Fruit fly (Drosophila melanogaster) whole organism, embryonic: ENCODE data around the gene CG4270.

Experiments
- Adf1 ChIP-seq: fragments of 200-800 bp; sonication (Bioruptor generic); IDR thresholded peaks from 2 replicates; pipeline ENCODE4 v1.3.6; 2022; ENCODE audit warnings: missing biosample characterization, missing genetic modification characterization
- CG12071 ChIP-seq: fragments of 200-800 bp; sonication (Bioruptor generic); optimal IDR thresholded peaks from 3 replicates; lab custom pipeline; 2018; ENCODE audit warnings: missing biosample characterization, mild to moderate bottlenecking, missing genetic modification characterization
- CG14014 ChIP-seq: fragments of 200-800 bp; sonication (Bioruptor generic); IDR thresholded peaks from 2 replicates; pipeline ENCODE4 v1.3.6; 2022; ENCODE audit warnings: missing biosample characterization, missing genetic modification characterization
- CG14860 ChIP-seq: fragments of 200-800 bp; sonication (Bioruptor generic); IDR thresholded peaks from 3 replicates; pipeline ENCODE4 v1.3.6; 2022; ENCODE audit warnings: missing biosample characterization, missing genetic modification characterization; ENCODE audit not compliant: partially characterized antibody
- CG1647 ChIP-seq: fragments of 200-800 bp; sonication (Bioruptor generic); optimal IDR thresholded peaks from 3 replicates; lab custom pipeline; 2016; ENCODE audit warnings: missing biosample characterization, missing genetic modification characterization
- CG16863 ChIP-seq: fragments of 200-800 bp; sonication (Bioruptor generic); optimal IDR thresholded peaks from 3 replicates; lab custom pipeline; 2016; ENCODE audit warnings: missing biosample characterization, missing genetic modification characterization
- CG17568 ChIP-seq: fragments of 200-800 bp; sonication (Bioruptor generic); optimal IDR thresholded peaks from 2 replicates; lab custom pipeline; 2018; ENCODE audit warnings: missing biosample characterization, mild to moderate bottlenecking, missing genetic modification characterization, moderate library complexity
- CG1832 ChIP-seq: fragments of 200-800 bp; sonication (Bioruptor generic); optimal IDR thresholded peaks from 2 replicates; lab custom pipeline; 2017; ENCODE audit warnings: missing biosample characterization, mild to moderate bottlenecking, missing genetic modification characterization, inconsistent platforms
- CG18764 ChIP-seq: fragments of 200-800 bp; sonication (Bioruptor generic); optimal IDR thresholded peaks from 3 replicates; lab custom pipeline; 2016; ENCODE audit warnings: missing biosample characterization, missing genetic modification characterization
- CG32772 ChIP-seq: fragments of 200-800 bp; sonication (Bioruptor generic); IDR thresholded peaks from 2 replicates; pipeline ENCODE4 v1.3.6; 2022; ENCODE audit warnings: missing biosample characterization, missing genetic modification characterization
- CG3281 ChIP-seq: fragments of 200-800 bp; sonication (Bioruptor generic); optimal IDR thresholded peaks from 3 replicates; lab custom pipeline; 2017; ENCODE audit warnings: missing biosample characterization, mild to moderate bottlenecking, missing genetic modification characterization
- CG4328 ChIP-seq: fragments of 200-800 bp; sonication (Bioruptor generic); optimal IDR thresholded peaks from 3 replicates; lab custom pipeline; 2017; ENCODE audit warnings: missing biosample characterization, missing genetic modification reagents, missing genetic modification characterization
- CG4360 ChIP-seq: fragments of 200-800 bp; sonication (Bioruptor generic); IDR thresholded peaks from 2 replicates; pipeline ENCODE4 v1.3.6; 2022; ENCODE audit warnings: missing biosample characterization, missing genetic modification characterization
- CG6175 ChIP-seq: fragments of 200-800 bp; sonication (Bioruptor generic); IDR thresholded peaks from 3 replicates; pipeline ENCODE4 v1.3.6; 2022; ENCODE audit warnings: missing biosample characterization, missing genetic modification characterization
- CG6689 ChIP-seq: fragments of 200-800 bp; sonication (Bioruptor generic); IDR thresholded peaks from 2 replicates; pipeline ENCODE4 v1.3.6; 2022; ENCODE audit warnings: missing biosample characterization, missing genetic modification characterization
- CG6813 ChIP-seq: fragments of 200-800 bp; sonication (Bioruptor generic); optimal IDR thresholded peaks from 2 replicates; lab custom pipeline; 2017; ENCODE audit warnings: missing biosample characterization, missing genetic modification characterization, mild to moderate bottlenecking, moderate library complexity, missing genetic modification reagents
- CG6854 ChIP-seq: fragments of 200-800 bp; sonication (Bioruptor generic); optimal IDR thresholded peaks from 3 replicates; lab custom pipeline; 2017; ENCODE audit warnings: missing biosample characterization, mild to moderate bottlenecking, missing genetic modification characterization
- CG7357 ChIP-seq: fragments of 200-800 bp; sonication (Bioruptor generic); IDR thresholded peaks from 3 replicates; pipeline ENCODE4 v1.3.6; 2022; ENCODE audit warnings: missing biosample characterization, missing genetic modification characterization
- CG7786 ChIP-seq: fragments of 200-800 bp; sonication (Bioruptor generic); optimal IDR thresholded peaks from 2 replicates; lab custom pipeline; 2016; ENCODE audit warnings: missing biosample characterization, missing genetic modification characterization
- CG9609 ChIP-seq: fragments of 200-800 bp; sonication (Bioruptor generic); optimal IDR thresholded peaks from 3 replicates; lab custom pipeline; 2016; ENCODE audit warnings: missing biosample characterization, missing genetic modification characterization
- Chrac-16 ChIP-seq: fragments of 200-800 bp; sonication (Bioruptor generic); optimal IDR thresholded peaks from 3 replicates; lab custom pipeline; 2016; ENCODE audit warnings: missing biosample characterization, missing genetic modification characterization
- Meics ChIP-seq: fragments of 200-800 bp; sonication (Bioruptor generic); optimal IDR thresholded peaks from 2 replicates; lab custom pipeline; 2017; ENCODE audit warnings: missing biosample characterization, mild to moderate bottlenecking, missing genetic modification characterization
- Neu2 ChIP-seq: fragments of 200-800 bp; sonication (Bioruptor generic); optimal IDR thresholded peaks from 3 replicates; lab custom pipeline; 2016; ENCODE audit warnings: missing biosample characterization, missing genetic modification characterization, borderline replicate concordance
- Nf-YB ChIP-seq: fragments of 200-800 bp; sonication (Bioruptor generic); optimal IDR thresholded peaks from 3 replicates; lab custom pipeline; 2019; ENCODE audit warnings: missing biosample characterization, mild to moderate bottlenecking, missing genetic modification characterization, moderate library complexity
- Ravus ChIP-seq: fragments of 200-800 bp; sonication (Bioruptor generic); IDR thresholded peaks from 2 replicates; pipeline ENCODE4 v1.3.6; 2022; ENCODE audit warnings: missing biosample characterization, missing genetic modification characterization
- Six4 ChIP-seq: fragments of 200-800 bp; sonication (Bioruptor generic); optimal IDR thresholded peaks from 2 replicates; lab custom pipeline; 2016; ENCODE audit warnings: missing biosample characterization, missing genetic modification characterization
- Spps ChIP-seq: fragments of 200-800 bp; sonication (Bioruptor generic); optimal IDR thresholded peaks from 2 replicates; lab custom pipeline; 2018; ENCODE audit warnings: missing biosample characterization, mild to moderate bottlenecking, missing genetic modification characterization
- Sry-β ChIP-seq: fragments of 200-800 bp; sonication (Bioruptor generic); optimal IDR thresholded peaks from 2 replicates; lab custom pipeline; 2018; ENCODE audit warnings: missing biosample characterization, mild to moderate bottlenecking, missing genetic modification characterization, moderate library complexity
- Tbp ChIP-seq: fragments of >200 bp; optimal IDR thresholded peaks from 2 replicates; lab custom pipeline; 2018; ENCODE audit warnings: missing biosample characterization, missing genetic modification characterization
- Trl ChIP-seq, 3 experiments: fragments of >200 bp in 2 of 3; fragments of 200-800 bp in 1 of 3; sonication (Bioruptor generic) in 1 of 3; optimal IDR thresholded peaks; 2 replicates in 1 of 3; 3 replicates in 2 of 3; lab custom pipeline; 2016 to 2017; ENCODE audit warnings: missing biosample characterization in 1 of 3, missing genetic modification characterization in 1 of 3
- al ChIP-seq: fragments of 200-800 bp; sonication (Bioruptor generic); IDR thresholded peaks from 2 replicates; pipeline ENCODE4 v1.3.6; 2022; ENCODE audit warnings: missing biosample characterization, missing genetic modification characterization
- aop ChIP-seq: fragments of 200-800 bp; sonication (Bioruptor generic); IDR thresholded peaks from 2 replicates; pipeline ENCODE4 v1.3.6; 2022; ENCODE audit warnings: missing biosample characterization, missing genetic modification characterization
- dmrt99B ChIP-seq: fragments of 200-800 bp; sonication (Bioruptor generic); optimal IDR thresholded peaks from 2 replicates; lab custom pipeline; 2018; ENCODE audit warnings: missing biosample characterization, mild to moderate bottlenecking, missing genetic modification characterization, moderate library complexity
- fd96Cb ChIP-seq: fragments of 200-800 bp; sonication (Bioruptor generic); optimal IDR thresholded peaks from 2 replicates; lab custom pipeline; 2018; ENCODE audit warnings: missing biosample characterization, mild to moderate bottlenecking, missing genetic modification characterization, moderate library complexity
- fu2 ChIP-seq: fragments of 200-800 bp; sonication (Bioruptor generic); optimal IDR thresholded peaks from 2 replicates; lab custom pipeline; 2016; ENCODE audit warnings: missing biosample characterization, missing genetic modification characterization
- gcm2 ChIP-seq: fragments of 200-800 bp; sonication (Bioruptor generic); optimal IDR thresholded peaks from 2 replicates; lab custom pipeline; 2016; ENCODE audit warnings: missing biosample characterization, missing genetic modification characterization
- hkb ChIP-seq, 2 experiments: fragments of 200-800 bp in 1 of 2; fragments of >200 bp in 1 of 2; sonication (Bioruptor generic) in 1 of 2; IDR thresholded peaks in 1 of 2; optimal IDR thresholded peaks in 1 of 2; 2 replicates each; pipeline versions ENCODE4 v1.3.6 to Lab custom; 2017 to 2022; ENCODE audit warnings: missing biosample characterization in 1 of 2, missing genetic modification characterization in 1 of 2
- kah ChIP-seq: fragments of 200-800 bp; sonication (Bioruptor generic); optimal IDR thresholded peaks from 2 replicates; lab custom pipeline; 2018; ENCODE audit warnings: missing biosample characterization, mild to moderate bottlenecking, missing genetic modification characterization
- kay ChIP-seq: fragments of 200-800 bp; sonication (Bioruptor generic); optimal IDR thresholded peaks from 2 replicates; lab custom pipeline; 2016; ENCODE audit warnings: missing biosample characterization, missing genetic modification characterization
- lab ChIP-seq: fragments of 200-800 bp; sonication (Bioruptor generic); optimal IDR thresholded peaks from 3 replicates; lab custom pipeline; 2017; ENCODE audit warnings: missing biosample characterization, missing genetic modification characterization, mild to moderate bottlenecking, moderate library complexity, missing genetic modification reagents
- lmd ChIP-seq: fragments of 200-800 bp; sonication (Bioruptor generic); IDR thresholded peaks from 2 replicates; pipeline ENCODE4 v1.3.6; 2022; ENCODE audit warnings: missing biosample characterization, missing genetic modification characterization
- pan ChIP-seq, 4 experiments: fragments of >200 bp in 3 of 4; fragments of 200-800 bp in 1 of 4; sonication (Bioruptor generic) in 1 of 4; optimal IDR thresholded peaks in 3 of 4; IDR thresholded peaks in 1 of 4; 2 replicates each; pipeline versions ENCODE4 v1.3.6 to Lab custom; 2017 to 2022; ENCODE audit warnings: missing biosample characterization in 2 of 4, missing genetic modification characterization in 2 of 4, mixed read lengths in 1 of 4
- rib ChIP-seq: fragments of 200-800 bp; sonication (Bioruptor generic); IDR thresholded peaks from 2 replicates; pipeline ENCODE4 v1.3.6; 2022; ENCODE audit warnings: missing biosample characterization, missing genetic modification characterization
- salm ChIP-seq: fragments of 200-800 bp; sonication (Bioruptor generic); optimal IDR thresholded peaks from 2 replicates; lab custom pipeline; 2018; ENCODE audit warnings: missing biosample characterization, mild to moderate bottlenecking, missing genetic modification characterization
- sens-2 ChIP-seq: fragments of 200-800 bp; sonication (Bioruptor generic); IDR thresholded peaks from 2 replicates; pipeline ENCODE4 v1.3.6; 2022; ENCODE audit warnings: missing biosample characterization, missing genetic modification characterization
- sob ChIP-seq: fragments of 200-800 bp; sonication (Bioruptor generic); IDR thresholded peaks from 2 replicates; pipeline ENCODE4 v1.3.6; 2022; ENCODE audit warnings: missing biosample characterization, missing genetic modification characterization
- ssp ChIP-seq: fragments of 200-800 bp; sonication (Bioruptor generic); IDR thresholded peaks from 2 replicates; pipeline ENCODE4 v1.3.6; 2022; ENCODE audit warnings: missing biosample characterization, missing genetic modification characterization
- tup ChIP-seq: fragments of 200-800 bp; sonication (Bioruptor generic); optimal IDR thresholded peaks from 2 replicates; lab custom pipeline; 2016; ENCODE audit warnings: missing biosample characterization, mild to moderate bottlenecking, missing genetic modification characterization, moderate library complexity
- twi ChIP-seq: fragments of 200-800 bp; optimal IDR thresholded peaks from 2 replicates; lab custom pipeline; 2019; ENCODE audit warnings: missing biosample characterization, mild to moderate bottlenecking, missing genetic modification characterization, moderate library complexity

The CG4270 gene

DNA sequence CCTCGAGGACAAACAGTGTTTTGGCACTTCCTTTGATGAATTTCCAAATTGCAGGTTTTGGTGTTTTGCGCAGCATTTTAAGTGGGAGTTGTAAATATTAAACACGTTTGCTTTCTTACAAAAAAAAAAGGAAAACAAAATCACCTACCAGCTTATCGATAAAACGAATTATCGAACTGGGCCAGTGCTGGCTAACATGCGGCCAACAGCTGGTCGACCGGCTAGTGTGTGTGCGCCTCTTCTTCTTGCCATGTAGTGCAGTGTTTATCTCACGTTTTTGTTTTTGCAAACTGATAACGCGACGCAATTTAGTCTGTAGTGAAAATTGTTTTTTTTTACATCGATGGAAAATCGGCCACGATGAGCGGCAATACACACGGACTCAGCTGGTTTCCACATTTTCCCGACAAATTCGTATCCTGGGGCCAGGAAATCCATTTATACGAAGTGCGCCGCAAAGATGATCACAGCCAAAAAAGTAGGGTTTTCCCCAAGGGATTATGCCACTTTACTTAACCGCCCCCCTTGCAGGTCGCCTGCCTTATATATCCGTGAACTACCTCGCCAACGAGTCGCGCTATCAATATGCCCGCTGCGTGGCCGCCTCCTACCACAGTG, 46.1 kb upstream of the CG4270 start, which contains the start of the genes CG15386, CG42371 and mio (continued):
- TF ChIP-seq Adf1 (GFP tag; lab: Robert Waterston, UW): no peak
- peak; percentile 39; the same call in 1 of the 2 replicates for TF ChIP-seq sob
- TF ChIP-seq lmd (GFP tag; lab: Robert Waterston, UW): no peak
- TF ChIP-seq CG12071: no peak
- TF ChIP-seq Nf-YB (GFP tag; lab: Kevin White, UChicago): no peak
- TF ChIP-seq dmrt99B (tag; lab: Kevin White, UChicago): no peak
- TF ChIP-seq Spps (tag; lab: Kevin White, UChicago): no peak
- TF ChIP-seq twi (tag; lab: Kevin White, UChicago): no peak
- TF ChIP-seq Tbp: no peak
- TF ChIP-seq CG7786 (GFP tag; lab: Kevin White, UChicago): no peak
- no peak for TF ChIP-seq ssp (GFP tag; lab: Robert Waterston, UW)
- TF ChIP-seq rib (GFP tag; lab: Robert Waterston, UW): 0 out of 2 replicates have a peak, but pooled peaks have one; percentile 19
- TF ChIP-seq CG6854 (GFP tag; lab: Kevin White, UChicago): no peak
- no peak for TF ChIP-seq CG1647 (GFP tag; lab: Kevin White, UChicago)
- TF ChIP-seq Ravus: no peak
- TF ChIP-seq salm: no peak
- TF ChIP-seq kay (GFP tag; lab: Kevin White, UChicago): no peak
- no peak for TF ChIP-seq CG1832 (GFP tag; lab: Kevin White, UChicago)
- no peak for TF ChIP-seq Neu2
- no peak for TF ChIP-seq CG18764 (GFP tag; lab: Kevin White, UChicago)
- TF ChIP-seq gcm2: no peak
- no peak for TF ChIP-seq tup (GFP tag; lab: Kevin White, UChicago)
- no peak for TF ChIP-seq CG9609 (GFP tag; lab: Kevin White, UChicago)
- no peak for TF ChIP-seq Sry-β
- TF ChIP-seq lab: no peak
- no peak for TF ChIP-seq CG6813 (GFP tag; lab: Kevin White, UChicago)
- TF ChIP-seq CG6689 (GFP tag; lab: Robert Waterston, UW): no peak
- no peak for TF ChIP-seq pan (optimal IDR thresholded peaks at IDR 0.05; lab: Kevin White, UChicago)
- TF ChIP-seq pan (GFP tag; optimal IDR thresholded peaks at IDR 0.05 in 1 of 2, IDR thresholded peaks at IDR 0.05 in 1 of 2): no peak
- no peak for TF ChIP-seq CG6175 (GFP tag; lab: Robert Waterston, UW)
- TF ChIP-seq fd96Cb (tag; lab: Kevin White, UChicago): no peak
- TF ChIP-seq hkb (optimal IDR thresholded peaks at IDR 0.05; lab: Kevin White, UChicago): no peak
- TF ChIP-seq hkb (GFP tag; IDR thresholded peaks at IDR 0.05; lab: Robert Waterston, UW): peak; percentile 43; the same call in 1 of the 2 replicates
- TF ChIP-seq aop: no peak
- TF ChIP-seq CG32772 (GFP tag; lab: Robert Waterston, UW): no peak
- no peak for TF ChIP-seq CG14014
- TF ChIP-seq CG4360 (GFP tag; lab: Robert Waterston, UW): 0 out of 2 replicates have a peak, but pooled peaks have one; percentile 12
- no peak for TF ChIP-seq CG14860 (GFP tag; lab: Robert Waterston, UW)
- no peak for TF ChIP-seq CG17568 (GFP tag; lab: Kevin White, UChicago)
- peak; percentile 10 for TF ChIP-seq CG3281 (GFP tag; lab: Kevin White, UChicago)
- no peak for TF ChIP-seq sens-2
- no peak for TF ChIP-seq Meics (GFP tag; lab: Kevin White, UChicago)
- no peak for TF ChIP-seq al
- TF ChIP-seq fu2 (GFP tag; lab: Kevin White, UChicago): no peak
- no peak for TF ChIP-seq CG16863
- TF ChIP-seq Trl (optimal IDR thresholded peaks at IDR 0.05; lab: Kevin White, UChicago): no peak
- peak; percentile 41 for TF ChIP-seq Trl (GFP tag; optimal IDR thresholded peaks at IDR 0.05; lab: Kevin White, UChicago)
- no peak for TF ChIP-seq CG4328 (GFP tag; lab: Kevin White, UChicago)
- TF ChIP-seq kah (GFP tag; lab: Kevin White, UChicago): no peak
- TF ChIP-seq Six4 (GFP tag; lab: Kevin White, UChicago): no peak
- no peak for TF ChIP-seq CG7357
- no peak for TF ChIP-seq Chrac-16 (GFP tag; lab: Kevin White, UChicago)
